Fruit fly (Drosophila melanogaster): ENCODE data around the gene CG32188.

DNA sequence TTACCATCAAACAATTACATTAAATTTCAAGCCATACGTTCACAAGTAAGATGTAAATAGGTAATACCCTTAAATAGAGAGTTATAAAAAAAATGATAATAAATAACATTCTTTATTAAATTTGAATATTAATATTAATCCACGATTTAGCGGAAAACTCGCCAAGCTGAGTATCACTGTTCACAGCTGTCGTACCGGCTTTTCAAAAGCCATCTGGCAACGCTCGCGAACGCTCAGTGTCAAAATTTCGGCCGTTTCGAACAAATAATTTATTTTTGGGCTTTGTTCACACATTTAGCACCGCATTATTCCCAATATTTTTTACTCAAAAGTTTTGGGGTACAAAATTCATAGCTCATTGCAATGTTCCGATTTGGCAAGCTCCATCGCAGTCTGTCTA, 16.1 kb upstream of the CG32188 start, which contains the start of gene TrpRS-m:
- TF ChIP-seq CG7101 (tag; optimal IDR thresholded peaks at IDR 0.05) (no peak), CG7045 (GFP tag; optimal IDR thresholded peaks at IDR 0.05) (no peak), CG33017 (tag; optimal IDR thresholded peaks at IDR 0.05) (no peak), Mnt (GFP tag; optimal IDR thresholded peaks at IDR 0.05) (no peak)
